Fruit fly (Drosophila melanogaster) whole organism, adult: Measurements from ENCODE around the gene mRpL32.

ENCODE experiments used
- CG12768 ChIP-seq: fragments of 200-800 bp; sonication (Bioruptor generic); optimal IDR thresholded peaks from 2 replicates; lab custom pipeline; 2017; ENCODE audit warnings: missing biosample characterization, missing genetic modification characterization, mild to moderate bottlenecking, moderate library complexity, missing genetic modification reagents
- Clk ChIP-seq: fragments of 200-800 bp; sonication (Bioruptor generic); optimal IDR thresholded peaks from 2 replicates; lab custom pipeline; 2017; ENCODE audit warnings: missing biosample characterization, missing genetic modification characterization
- bab1 ChIP-seq: fragments of 200-800 bp; sonication (Bioruptor generic); optimal IDR thresholded peaks from 3 replicates; lab custom pipeline; 2019; ENCODE audit warnings: missing biosample characterization, mild to moderate bottlenecking, missing genetic modification characterization, moderate library complexity

dm6 chr3R:31251130-31251770 lies 1.4 kb upstream of the mRpL32 start:
- TF ChIP-seq CG12768 (no peak), Clk (GFP tag; lab: Kevin White, UChicago) (no peak), bab1 (GFP tag; lab: Kevin White, UChicago) (no peak)
